Worm (Caenorhabditis elegans): Measurements from ENCODE around the gene tyr-1.

DNA sequence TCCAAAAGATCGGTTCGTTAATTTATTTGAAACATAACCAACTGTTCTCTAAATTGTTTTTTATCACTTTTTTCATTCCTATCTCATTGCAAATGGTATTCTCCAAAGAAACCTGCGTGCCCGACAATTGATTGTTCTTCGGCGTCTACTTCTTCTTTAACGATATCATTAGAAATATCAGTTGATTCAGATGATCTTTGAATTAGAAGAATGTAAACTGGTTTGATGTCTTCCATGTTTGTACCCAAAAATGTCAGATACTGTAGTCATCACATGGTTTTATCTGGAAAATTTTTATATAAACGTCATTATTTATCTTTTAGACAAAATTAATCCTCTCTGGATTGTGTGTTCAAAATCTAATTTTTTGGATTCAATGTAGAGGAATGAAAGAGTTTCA, 24.2 kb downstream of the tyr-1 start:
- TF ChIP-seq ama-1 (optimal IDR thresholded peaks at IDR 0.05): no peak
- TF ChIP-seq hmg-4 (GFP tag; optimal IDR thresholded peaks at IDR 0.05): no peak
- no peak for TF ChIP-seq tbx-37 (GFP tag; conservative IDR thresholded peaks at IDR 0.05)
- no peak for TF ChIP-seq hnd-1 (tag; optimal IDR thresholded peaks at IDR 0.05)
- no peak for TF ChIP-seq tra-4 (tag; optimal IDR thresholded peaks at IDR 0.05)
- TF ChIP-seq ceh-13 (GFP tag; optimal IDR thresholded peaks at IDR 0.05): no peak
- no peak for TF ChIP-seq sea-1 (GFP tag; conservative IDR thresholded peaks at IDR 0.05)
